In genomic region chrX:21127267-21127666, dm6 we compare ENCODE assay signal across 4 fruit fly cellular contexts.
TF ChIP-seq lines count a peak whose summit lies in the region.

No protein-coding gene starts in this region.

- no peak for TF ChIP-seq CTCF in whole organism, embryonic (GFP tag; optimal IDR thresholded peaks at IDR 0.05; lab: Kevin White, UChicago)

TF ChIP-seq in whole organism, embryonic, 481 proteins besides CTCF, POLR2A, EP300 and RAD21:
- peak; percentile 41; the same call in 1 of the 3 replicates for TF ChIP-seq Dbx (GFP tag; IDR thresholded peaks at IDR 0.05; lab: Robert Waterston, UW)
- peak; percentile 68; the same call in 1 of the 2 replicates for TF ChIP-seq CG9932 (GFP tag; IDR thresholded peaks at IDR 0.05; lab: Robert Waterston, UW)
- peak; percentile 19 for TF ChIP-seq nom (GFP tag; optimal IDR thresholded peaks at IDR 0.05; lab: Kevin White, UChicago)
- peak; percentile 60; the same call in 1 of the 2 replicates for TF ChIP-seq Rfx (GFP tag; IDR thresholded peaks at IDR 0.05; lab: Robert Waterston, UW)
- TF ChIP-seq TFAM (GFP tag; optimal IDR thresholded peaks at IDR 0.05; lab: Kevin White, UChicago), result no peak
- TF ChIP-seq prd (optimal IDR thresholded peaks at IDR 0.05; lab: Kevin White, UChicago), result no peak
- TF ChIP-seq prd (GFP tag; IDR thresholded peaks at IDR 0.05; lab: Robert Waterston, UW), result peak; percentile 32; the same call in 1 of the 3 replicates
- TF ChIP-seq slbo (GFP tag; IDR thresholded peaks at IDR 0.05; lab: Robert Waterston, UW), result peak; percentile 63
- TF ChIP-seq CG2120 (GFP tag; optimal IDR thresholded peaks at IDR 0.05; lab: Kevin White, UChicago), result peak; percentile 44
- TF ChIP-seq lilli (GFP tag; optimal IDR thresholded peaks at IDR 0.05; lab: Kevin White, UChicago), result peak; percentile 19
- TF ChIP-seq Meics (GFP tag; optimal IDR thresholded peaks at IDR 0.05; lab: Kevin White, UChicago), result peak; percentile 20
- TF ChIP-seq CG32532 (GFP tag; IDR thresholded peaks at IDR 0.05; lab: Robert Waterston, UW), result peak; percentile 64; the same call in 1 of the 2 replicates
- peak; percentile 50; the same call in 1 of the 2 replicates for TF ChIP-seq al (GFP tag; IDR thresholded peaks at IDR 0.05; lab: Robert Waterston, UW)
- no peak for TF ChIP-seq gsb (GFP tag; IDR thresholded peaks at IDR 0.05; lab: Robert Waterston, UW)
- peak; percentile 18; the same call in 1 of the 2 replicates for TF ChIP-seq CG9215 (GFP tag; IDR thresholded peaks at IDR 0.05; lab: Robert Waterston, UW)
- 0 out of 2 replicates have a peak, but pooled peaks have one; percentile 22 for TF ChIP-seq Drgx (GFP tag; IDR thresholded peaks at IDR 0.05; lab: Robert Waterston, UW)
- TF ChIP-seq CG6254 (GFP tag; optimal IDR thresholded peaks at IDR 0.05; lab: Kevin White, UChicago), result no peak
- no peak for TF ChIP-seq ato (GFP tag; IDR thresholded peaks at IDR 0.05; lab: Robert Waterston, UW; ENCODE audit: partially characterized antibody)
- no peak for TF ChIP-seq CG12236 (GFP tag; optimal IDR thresholded peaks at IDR 0.05; lab: Kevin White, UChicago)
- peak; percentile 10 for TF ChIP-seq CG13894 (tag; optimal IDR thresholded peaks at IDR 0.05; lab: Kevin White, UChicago)

TF ChIP-seq in whole organism, prepupa, 60 proteins besides CTCF, POLR2A, EP300 and RAD21 (continues in another document):
- no peak for TF ChIP-seq Sox15 (GFP tag; optimal IDR thresholded peaks at IDR 0.05; lab: Kevin White, UChicago)
- no peak for TF ChIP-seq CG6854 (GFP tag; optimal IDR thresholded peaks at IDR 0.05; lab: Kevin White, UChicago)
- TF ChIP-seq net (GFP tag; optimal IDR thresholded peaks at IDR 0.05; lab: Kevin White, UChicago), result peak; percentile 33
- TF ChIP-seq Gug (GFP tag; IDR thresholded peaks at IDR 0.05; lab: Robert Waterston, UW), result no peak
- TF ChIP-seq Ets96B (tag; optimal IDR thresholded peaks at IDR 0.05; lab: Kevin White, UChicago), result peak; percentile 72
- TF ChIP-seq Ets21C (GFP tag; optimal IDR thresholded peaks at IDR 0.05; lab: Kevin White, UChicago), result no peak
- peak; percentile 57 for TF ChIP-seq svp (GFP tag; lab: Kevin White, UChicago)
- no peak for TF ChIP-seq Lpt (GFP tag; optimal IDR thresholded peaks at IDR 0.05; lab: Kevin White, UChicago)
- TF ChIP-seq Sox14 (GFP tag; optimal IDR thresholded peaks at IDR 0.05; lab: Kevin White, UChicago), result peak; percentile 8
- no peak for TF ChIP-seq CG6276 (GFP tag; optimal IDR thresholded peaks at IDR 0.05; lab: Kevin White, UChicago)
- TF ChIP-seq CG4318 (GFP tag; optimal IDR thresholded peaks at IDR 0.05; lab: Kevin White, UChicago), result no peak
- peak; percentile 1 for TF ChIP-seq CG16779 (tag; optimal IDR thresholded peaks at IDR 0.05; lab: Kevin White, UChicago)
- peak; percentile 52 for TF ChIP-seq CG7368 (GFP tag; optimal IDR thresholded peaks at IDR 0.05; lab: Kevin White, UChicago)
- no peak for TF ChIP-seq eg (GFP tag; IDR thresholded peaks at IDR 0.05; lab: Robert Waterston, UW)
- peak; percentile 49 for TF ChIP-seq spab (GFP tag; optimal IDR thresholded peaks at IDR 0.05; lab: Kevin White, UChicago)
- TF ChIP-seq CG32006 (GFP tag; optimal IDR thresholded peaks at IDR 0.05; lab: Kevin White, UChicago), result peak; percentile 9
- TF ChIP-seq lz (GFP tag; optimal IDR thresholded peaks at IDR 0.05; lab: Kevin White, UChicago), result no peak
- TF ChIP-seq CG8119 (GFP tag; IDR thresholded peaks at IDR 0.05; lab: Robert Waterston, UW), result 0 out of 3 replicates have a peak, but pooled peaks have one; percentile 21
- TF ChIP-seq CG6792 (GFP tag; optimal IDR thresholded peaks at IDR 0.05; lab: Kevin White, UChicago), result peak; percentile 19
- peak; percentile 14; the same call in 1 of the 2 replicates for TF ChIP-seq CG11294 (GFP tag; IDR thresholded peaks at IDR 0.05; lab: Robert Waterston, UW)
- no peak for TF ChIP-seq CG31627 (GFP tag; optimal IDR thresholded peaks at IDR 0.05; lab: Kevin White, UChicago)
- peak; percentile 70 for TF ChIP-seq CG10669 (GFP tag; optimal IDR thresholded peaks at IDR 0.05; lab: Kevin White, UChicago)
- peak in 1 of 2 experiments; percentile 39 for TF ChIP-seq salr (GFP tag; optimal IDR thresholded peaks at IDR 0.05; lab: Kevin White, UChicago)
- peak; percentile 86 for TF ChIP-seq Eip78C (GFP tag; lab: Kevin White, UChicago)

TF ChIP-seq in whole organism, pupa, 21 proteins besides CTCF, POLR2A, EP300 and RAD21:
- peak; percentile 69 for TF ChIP-seq CG15710 (tag; optimal IDR thresholded peaks at IDR 0.05; lab: Kevin White, UChicago)
- TF ChIP-seq CG10348 (GFP tag; IDR thresholded peaks at IDR 0.05; lab: Robert Waterston, UW), result no peak
- TF ChIP-seq CG14655 (GFP tag; optimal IDR thresholded peaks at IDR 0.05; lab: Kevin White, UChicago), result peak; percentile 67
- peak; percentile 55 for TF ChIP-seq CG34367 (tag; optimal IDR thresholded peaks at IDR 0.05; lab: Kevin White, UChicago)
- no peak for TF ChIP-seq Snoo (tag; optimal IDR thresholded peaks at IDR 0.05; lab: Kevin White, UChicago)
- TF ChIP-seq CG17806 (tag; optimal IDR thresholded peaks at IDR 0.05; lab: Kevin White, UChicago), result peak; percentile 73
- TF ChIP-seq Pif1A (GFP tag; optimal IDR thresholded peaks at IDR 0.05; lab: Kevin White, UChicago), result peak; percentile 36
- TF ChIP-seq CG12605 (GFP tag; IDR thresholded peaks at IDR 0.05; lab: Robert Waterston, UW), result peak; percentile 11; the same call in 1 of the 2 replicates
- peak; percentile 25 for TF ChIP-seq Pif1B (GFP tag; optimal IDR thresholded peaks at IDR 0.05; lab: Kevin White, UChicago)
- 0 out of 2 replicates have a peak, but pooled peaks have one; percentile 6 for TF ChIP-seq Ets98B (GFP tag; IDR thresholded peaks at IDR 0.05; lab: Robert Waterston, UW)
- no peak for TF ChIP-seq CG13204 (GFP tag; optimal IDR thresholded peaks at IDR 0.05; lab: Kevin White, UChicago)
- TF ChIP-seq EcR (GFP tag; optimal IDR thresholded peaks at IDR 0.05; lab: Kevin White, UChicago), result no peak
- TF ChIP-seq D1 (tag; optimal IDR thresholded peaks at IDR 0.05; lab: Kevin White, UChicago), result peak; percentile 33
- TF ChIP-seq CG4496 (GFP tag; IDR thresholded peaks at IDR 0.05; lab: Robert Waterston, UW), result peak; percentile 56; the same call in 2 of the 3 replicates
- TF ChIP-seq gl (tag; optimal IDR thresholded peaks at IDR 0.05; lab: Kevin White, UChicago), result peak; percentile 17
- TF ChIP-seq rn (GFP tag; IDR thresholded peaks at IDR 0.05; lab: Robert Waterston, UW), result no peak
- peak; percentile 80 for TF ChIP-seq CG8159 (tag; optimal IDR thresholded peaks at IDR 0.05; lab: Kevin White, UChicago)
- TF ChIP-seq CG32121 (GFP tag; IDR thresholded peaks at IDR 0.05; lab: Robert Waterston, UW), result no peak
- peak; percentile 39 for TF ChIP-seq CG8301 (tag; optimal IDR thresholded peaks at IDR 0.05; lab: Kevin White, UChicago)
- TF ChIP-seq CG9948 (tag; optimal IDR thresholded peaks at IDR 0.05; lab: Kevin White, UChicago), result peak; percentile 67
- TF ChIP-seq fd96Ca (GFP tag; IDR thresholded peaks at IDR 0.05; lab: Robert Waterston, UW), result no peak

TF ChIP-seq in whole organism, wandering third instar larva, 38 proteins besides CTCF, POLR2A, EP300 and RAD21:
- TF ChIP-seq pan (optimal IDR thresholded peaks at IDR 0.05; lab: Kevin White, UChicago), result no peak
- TF ChIP-seq Dif (GFP tag; optimal IDR thresholded peaks at IDR 0.05; lab: Kevin White, UChicago; ENCODE audit: partially characterized antibody), result no peak
- TF ChIP-seq Hr83 (GFP tag; optimal IDR thresholded peaks at IDR 0.05; lab: Kevin White, UChicago; ENCODE audit: poor library complexity, severe bottlenecking), result no peak
- TF ChIP-seq CG9705 (GFP tag; optimal IDR thresholded peaks at IDR 0.05; lab: Kevin White, UChicago), result no peak
- no peak for TF ChIP-seq Hr78 (GFP tag; optimal IDR thresholded peaks at IDR 0.05; lab: Kevin White, UChicago)
- peak; percentile 26 for TF ChIP-seq fru (GFP tag; optimal IDR thresholded peaks at IDR 0.05; lab: Kevin White, UChicago)
- peak; percentile 9 for TF ChIP-seq psq (GFP tag; optimal IDR thresholded peaks at IDR 0.05; lab: Kevin White, UChicago)
- TF ChIP-seq tai (GFP tag; optimal IDR thresholded peaks at IDR 0.05; lab: Kevin White, UChicago), result no peak
- TF ChIP-seq h (GFP tag; optimal IDR thresholded peaks at IDR 0.05; lab: Kevin White, UChicago), result peak; percentile 10
- TF ChIP-seq N (GFP tag; optimal IDR thresholded peaks at IDR 0.05; lab: Kevin White, UChicago), result no peak
- peak; percentile 12 for TF ChIP-seq HLH106 (tag; optimal IDR thresholded peaks at IDR 0.05; lab: Kevin White, UChicago)
- TF ChIP-seq dsf (GFP tag; optimal IDR thresholded peaks at IDR 0.05; lab: Kevin White, UChicago; ENCODE audit: borderline replicate concordance), result no peak
- TF ChIP-seq rgr (GFP tag; optimal IDR thresholded peaks at IDR 0.05; lab: Kevin White, UChicago), result peak; percentile 9
- peak in 1 of 2 experiments; percentile 25 for TF ChIP-seq foxo (GFP tag; optimal IDR thresholded peaks at IDR 0.05; lab: Kevin White, UChicago)
- TF ChIP-seq usp (GFP tag; optimal IDR thresholded peaks at IDR 0.05; lab: Kevin White, UChicago), result no peak
- TF ChIP-seq lola (GFP tag; optimal IDR thresholded peaks at IDR 0.05; lab: Kevin White, UChicago), result no peak

Comparison
In these comparisons a context has a peak if more than half of its experiments do, and no peak if none do; other contexts are left out.
1. Of the 7 proteins assayed by ChIP-seq in both whole organism, embryonic and whole organism, prepupa: peak only in whole organism, embryonic: none; only in whole organism, prepupa: CG16779; in both: none; in neither: 6.